Worm (Caenorhabditis elegans): ENCODE measurements around the gene M176.9.

DNA sequence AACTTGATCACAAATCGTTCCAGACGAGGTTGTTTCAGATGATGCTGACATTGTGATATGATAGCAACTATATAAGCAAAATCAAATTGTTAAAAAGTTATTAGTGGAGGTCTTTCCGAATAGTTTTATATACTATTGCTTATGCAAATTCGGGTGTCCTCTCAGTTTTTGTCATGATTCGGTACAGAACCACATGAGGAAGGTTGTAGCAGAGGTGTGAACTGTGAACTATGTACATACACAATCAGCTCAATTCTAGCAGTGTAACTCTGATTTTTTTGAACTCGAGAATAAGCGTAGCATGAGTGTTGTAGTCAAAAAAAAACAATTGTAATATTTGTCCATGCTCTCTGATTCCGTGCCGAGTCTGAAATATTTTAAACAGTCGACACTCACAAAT lies 8.3 kb downstream of the M176.9 start, which contains the start of gene Y51B9A.6:
- TF ChIP-seq elt-2 (tag; optimal IDR thresholded peaks at IDR 0.05) (no peak), lin-14 (GFP tag; optimal IDR thresholded peaks at IDR 0.05) (no peak), tlp-1 (tag; optimal IDR thresholded peaks at IDR 0.05) (no peak), nhr-28 (tag; optimal IDR thresholded peaks at IDR 0.05) (no peak), nhr-77 (tag; optimal IDR thresholded peaks at IDR 0.05) (no peak), snu-23 (GFP tag; optimal IDR thresholded peaks at IDR 0.05) (no peak), tbx-2 (tag; optimal IDR thresholded peaks at IDR 0.05) (no peak), aha-1 (tag; optimal IDR thresholded peaks at IDR 0.05) (no peak), alr-1 (tag; optimal IDR thresholded peaks at IDR 0.05; ENCODE audit: borderline replicate concordance) (no peak), sup-37 (GFP tag; optimal IDR thresholded peaks at IDR 0.05) (no peak), fkh-10 (GFP tag; optimal IDR thresholded peaks at IDR 0.05) (no peak), zip-4 (GFP tag; optimal IDR thresholded peaks at IDR 0.05) (no peak)

Measured in whole organism, L1 larva.